Worm (Caenorhabditis elegans) whole organism, L1 larva: ENCODE data around the gene ZC443.3.

ENCODE experiments used
- C04F5.9 ChIP-seq: sonication (generic microtip); optimal IDR thresholded peaks from 2 replicates; lab custom pipeline; 2016; ENCODE audit warnings: missing genetic modification characterization, missing compliant biosample characterization
- C34B4.2 ChIP-seq: sonication (generic microtip); optimal IDR thresholded peaks from 2 replicates; lab custom pipeline; 2017; ENCODE audit warnings: mild to moderate bottlenecking, missing genetic modification characterization, missing compliant biosample characterization
- F16B12.6 ChIP-seq: fragments of 150-350 bp; optimal IDR thresholded peaks from 2 replicates; lab custom pipeline; 2014; ENCODE audit warnings: missing biosample characterization, missing genetic modification characterization
- aha-1 ChIP-seq: fragments of 150-350 bp; optimal IDR thresholded peaks from 2 replicates; lab custom pipeline; 2014; ENCODE audit warnings: missing biosample characterization, missing genetic modification characterization
- ama-1 ChIP-seq: fragments of 150-350 bp; optimal IDR thresholded peaks from 2 replicates; lab custom pipeline; 2014
- blmp-1 ChIP-seq: fragments of 150-350 bp; optimal IDR thresholded peaks from 2 replicates; lab custom pipeline; 2014; ENCODE audit warnings: missing biosample characterization, missing genetic modification characterization
- ceh-82 ChIP-seq, 3 experiments: fragments of 150-350 bp in 1 of 3; sonication (generic microtip) in 2 of 3; optimal IDR thresholded peaks; 2 replicates each; lab custom pipeline; 2014 to 2017; ENCODE audit warnings: missing biosample characterization in 3 of 3, missing genetic modification characterization in 3 of 3
- ceh-90 ChIP-seq: sonication (generic microtip); optimal IDR thresholded peaks from 2 replicates; lab custom pipeline; 2016; ENCODE audit warnings: missing genetic modification characterization, missing compliant biosample characterization
- dpl-1 ChIP-seq, 3 experiments: fragments of 150-350 bp in 2 of 3; sonication (generic microtip) in 1 of 3; optimal IDR thresholded peaks; 2 replicates each; lab custom pipeline; 2014 to 2017; ENCODE audit warnings: missing biosample characterization in 3 of 3, missing genetic modification characterization in 3 of 3, missing genetic modification reagents in 3 of 3
- dsc-1 ChIP-seq: sonication (generic microtip); optimal IDR thresholded peaks from 2 replicates; lab custom pipeline; 2016; ENCODE audit warnings: mild to moderate bottlenecking, missing genetic modification characterization, missing compliant biosample characterization
- efl-1 ChIP-seq, 4 experiments: fragments of 150-350 bp; optimal IDR thresholded peaks in 3 of 4; peaks in 1 of 4; 1 replicate in 1 of 4; 2 replicates in 3 of 4; lab custom pipeline; 2014; ENCODE audit warnings: missing biosample characterization in 2 of 4, missing genetic modification characterization in 2 of 4, missing genetic modification reagents in 2 of 4
- efl-3 ChIP-seq: fragments of 200-800 bp; sonication (Bioruptor generic); optimal IDR thresholded peaks from 2 replicates; lab custom pipeline; 2018; ENCODE audit warnings: mild to moderate bottlenecking, missing genetic modification characterization, missing compliant biosample characterization
- egl-27 ChIP-seq, 2 experiments: fragments of 150-350 bp in 1 of 2; sonication (generic microtip); optimal IDR thresholded peaks; 3 replicates each; lab custom pipeline; 2017 to 2018; ENCODE audit warnings: missing biosample characterization in 2 of 2, missing genetic modification characterization in 2 of 2, missing genetic modification reagents in 2 of 2
- elt-2 ChIP-seq: sonication (generic microtip); optimal IDR thresholded peaks from 2 replicates; lab custom pipeline; 2016; ENCODE audit warnings: missing genetic modification characterization, mild to moderate bottlenecking, inconsistent platforms, missing compliant biosample characterization, missing genetic modification reagents
- elt-3 ChIP-seq, 6 experiments: fragments of 150-350 bp in 1 of 6; sonication (generic microtip); optimal IDR thresholded peaks; 2 replicates each; lab custom pipeline; 2017 to 2018; ENCODE audit warnings: missing biosample characterization in 6 of 6, missing genetic modification characterization in 6 of 6, inconsistent platforms in 1 of 6
- ets-5 ChIP-seq: fragments of 200-800 bp; sonication (Bioruptor generic); IDR thresholded peaks from 2 replicates; pipeline ENCODE4 v1.3.6; 2022; ENCODE audit warnings: missing genetic modification characterization, missing compliant biosample characterization
- fkh-10 ChIP-seq: sonication (generic microtip); optimal IDR thresholded peaks from 2 replicates; lab custom pipeline; 2017; ENCODE audit warnings: missing biosample characterization, missing genetic modification reagents, missing genetic modification characterization
- fos-1 ChIP-seq: fragments of 150-350 bp; optimal IDR thresholded peaks from 2 replicates; lab custom pipeline; 2014; ENCODE audit warnings: missing biosample characterization, missing genetic modification characterization
- grh-1 ChIP-seq: fragments of 200-800 bp; sonication (Bioruptor generic); IDR thresholded peaks from 2 replicates; pipeline ENCODE4 v1.3.6; 2022; ENCODE audit warnings: missing genetic modification reagents, missing genetic modification characterization, missing compliant biosample characterization
- hlh-17 ChIP-seq: fragments of 200-800 bp; sonication (Bioruptor generic); optimal IDR thresholded peaks from 2 replicates; lab custom pipeline; 2018; ENCODE audit warnings: missing genetic modification characterization, mild to moderate bottlenecking, missing compliant biosample characterization, moderate library complexity, borderline replicate concordance
- irx-1 ChIP-seq: sonication (generic microtip); optimal IDR thresholded peaks from 2 replicates; lab custom pipeline; 2016; ENCODE audit warnings: missing genetic modification characterization, missing compliant biosample characterization
- lin-35 ChIP-seq, 2 experiments: fragments of 150-350 bp; optimal IDR thresholded peaks; 2 replicates each; lab custom pipeline; 2014; ENCODE audit warnings: missing biosample characterization in 2 of 2, missing genetic modification characterization in 2 of 2, missing genetic modification reagents in 2 of 2
- lin-39 ChIP-seq: fragments of 150-350 bp; optimal IDR thresholded peaks from 2 replicates; lab custom pipeline; 2014; ENCODE audit warnings: missing biosample characterization, missing genetic modification reagents, missing genetic modification characterization
- mep-1 ChIP-seq: fragments of 150-350 bp; optimal IDR thresholded peaks from 2 replicates; lab custom pipeline; 2014; ENCODE audit warnings: missing biosample characterization, missing genetic modification characterization
- nhr-12 ChIP-seq: sonication (generic microtip); optimal IDR thresholded peaks from 2 replicates; lab custom pipeline; 2017; ENCODE audit warnings: missing biosample characterization, missing genetic modification characterization
- nhr-19 ChIP-seq: fragments of 200-800 bp; sonication (Bioruptor generic); conservative IDR thresholded peaks from 2 replicates; pipeline ENCODE4 v1.3.6; 2022; ENCODE audit warnings: missing genetic modification characterization, missing compliant biosample characterization
- nhr-20 ChIP-seq: sonication (generic microtip); optimal IDR thresholded peaks from 2 replicates; lab custom pipeline; 2016; ENCODE audit warnings: mild to moderate bottlenecking, missing genetic modification characterization, missing compliant biosample characterization
- nhr-28 ChIP-seq: fragments of 150-350 bp; optimal IDR thresholded peaks from 2 replicates; lab custom pipeline; 2014; ENCODE audit warnings: missing biosample characterization, missing genetic modification characterization
- nhr-47 ChIP-seq: sonication (generic microtip); optimal IDR thresholded peaks from 2 replicates; lab custom pipeline; 2016; ENCODE audit warnings: mild to moderate bottlenecking, missing genetic modification characterization, moderate library complexity, missing compliant biosample characterization
- nhr-76 ChIP-seq: sonication (generic microtip); optimal IDR thresholded peaks from 2 replicates; lab custom pipeline; 2017; ENCODE audit warnings: missing biosample characterization, missing genetic modification characterization
- nhr-84 ChIP-seq: sonication (generic microtip); optimal IDR thresholded peaks from 2 replicates; lab custom pipeline; 2017; ENCODE audit warnings: missing biosample characterization, missing genetic modification characterization
- nhr-85 ChIP-seq: sonication (generic microtip); peaks from one replicate; lab custom pipeline; 2016; ENCODE audit warnings: missing genetic modification characterization, inconsistent platforms, missing compliant biosample characterization
- pax-3 ChIP-seq: fragments of 200-800 bp; sonication (Bioruptor generic); optimal IDR thresholded peaks from 2 replicates; lab custom pipeline; 2018; ENCODE audit warnings: mild to moderate bottlenecking, missing genetic modification characterization, moderate library complexity, missing compliant biosample characterization
- rnt-1 ChIP-seq: sonication (generic microtip); optimal IDR thresholded peaks from 2 replicates; lab custom pipeline; 2016; ENCODE audit warnings: mild to moderate bottlenecking, missing genetic modification characterization, moderate library complexity, missing compliant biosample characterization
- skn-1 ChIP-seq: fragments of 150-350 bp; optimal IDR thresholded peaks from 2 replicates; lab custom pipeline; 2014; ENCODE audit warnings: missing biosample characterization, missing genetic modification characterization
- snu-23 ChIP-seq: sonication (generic microtip); optimal IDR thresholded peaks from 2 replicates; lab custom pipeline; 2016; ENCODE audit warnings: missing genetic modification characterization, missing compliant biosample characterization
- sox-4 ChIP-seq: sonication (generic microtip); optimal IDR thresholded peaks from 2 replicates; lab custom pipeline; 2016; ENCODE audit warnings: missing genetic modification characterization, missing compliant biosample characterization
- sup-37 ChIP-seq: fragments of 200-800 bp; sonication (Bioruptor generic); optimal IDR thresholded peaks from 2 replicates; lab custom pipeline; 2018; ENCODE audit warnings: mild to moderate bottlenecking, missing genetic modification characterization, missing compliant biosample characterization
- swsn-7 ChIP-seq: sonication (generic microtip); optimal IDR thresholded peaks from 2 replicates; lab custom pipeline; 2016; ENCODE audit warnings: missing genetic modification characterization, missing compliant biosample characterization
- tlp-1 ChIP-seq: fragments of 150-350 bp; optimal IDR thresholded peaks from 2 replicates; lab custom pipeline; 2014; ENCODE audit warnings: missing biosample characterization, missing genetic modification characterization
- unc-130 ChIP-seq: fragments of 150-350 bp; optimal IDR thresholded peaks from 2 replicates; lab custom pipeline; 2017; ENCODE audit warnings: missing biosample characterization, missing genetic modification characterization, inconsistent platforms
- unc-30 ChIP-seq: sonication (generic microtip); optimal IDR thresholded peaks from 2 replicates; lab custom pipeline; 2017; ENCODE audit warnings: missing biosample characterization, missing genetic modification characterization
- unc-62 ChIP-seq: fragments of 150-350 bp; optimal IDR thresholded peaks from 2 replicates; lab custom pipeline; 2014; ENCODE audit warnings: missing biosample characterization, missing genetic modification reagents, missing genetic modification characterization
- unc-86 ChIP-seq: sonication (generic microtip); optimal IDR thresholded peaks from 2 replicates; lab custom pipeline; 2016; ENCODE audit warnings: missing genetic modification characterization, missing compliant biosample characterization
- xbp-1 ChIP-seq: sonication (generic microtip); optimal IDR thresholded peaks from 2 replicates; lab custom pipeline; 2016; ENCODE audit warnings: missing genetic modification characterization, missing compliant biosample characterization
- zip-4 ChIP-seq: fragments of 200-800 bp; sonication (Bioruptor generic); optimal IDR thresholded peaks from 2 replicates; lab custom pipeline; 2018; ENCODE audit warnings: mild to moderate bottlenecking, missing genetic modification characterization, moderate library complexity, missing compliant biosample characterization

Gene ZC443.3

DNA sequence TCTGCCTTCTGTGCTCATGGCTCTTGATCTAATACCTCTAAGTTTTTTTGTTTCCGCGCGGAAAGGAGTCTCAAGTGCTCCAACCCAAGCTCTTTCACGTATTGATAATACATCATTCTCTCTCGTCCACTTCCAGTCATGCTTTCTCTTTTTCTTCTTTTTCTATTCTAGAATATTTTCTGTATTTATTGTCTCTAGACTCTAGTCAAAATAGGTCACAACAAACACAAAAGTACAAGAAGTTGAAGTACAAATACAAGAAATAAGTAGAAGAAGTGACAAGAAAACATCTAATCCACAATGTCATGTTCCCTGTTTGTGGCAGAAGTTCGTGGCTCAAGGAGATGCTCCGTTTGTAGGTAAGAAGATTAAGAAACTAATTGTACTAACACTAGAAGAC lies 40.7 kb downstream of the ZC443.3 start, which contains the start of gene ZC455.1:
Gene ZC455.1 (plus strand): TSS at position 301 of the 400 bp plus-strand sequence.
- TF ChIP-seq pax-3 (tag; lab: Kevin White, UChicago): no peak
- TF ChIP-seq egl-27 (tag; optimal IDR thresholded peaks at IDR 0.05; lab: Kevin White, UChicago): no peak
- no peak for TF ChIP-seq sox-4 (tag; lab: Kevin White, UChicago)
- TF ChIP-seq dpl-1 (GFP tag; optimal IDR thresholded peaks at IDR 0.05; lab: Kevin White, UChicago): no peak
- TF ChIP-seq aha-1: no peak
- no peak for TF ChIP-seq lin-39 (tag; lab: Kevin White, UChicago)
- TF ChIP-seq ets-5 (GFP tag; lab: Robert Waterston, UW): no peak
- TF ChIP-seq nhr-84 (tag; lab: Kevin White, UChicago): no peak
- TF ChIP-seq zip-4 (GFP tag; lab: Kevin White, UChicago): no peak
- no peak for TF ChIP-seq efl-3 (GFP tag; lab: Kevin White, UChicago)
- no peak for TF ChIP-seq tlp-1
- no peak for TF ChIP-seq ceh-82 (tag; optimal IDR thresholded peaks at IDR 0.05; lab: Kevin White, UChicago)
- no peak for TF ChIP-seq nhr-19 (GFP tag; lab: Robert Waterston, UW)
- no peak for TF ChIP-seq nhr-12 (tag; lab: Kevin White, UChicago)
- no peak for TF ChIP-seq lin-35 (GFP tag; optimal IDR thresholded peaks at IDR 0.05; lab: Kevin White, UChicago)
- TF ChIP-seq, all 84 proteins: peak for 0

DNA sequence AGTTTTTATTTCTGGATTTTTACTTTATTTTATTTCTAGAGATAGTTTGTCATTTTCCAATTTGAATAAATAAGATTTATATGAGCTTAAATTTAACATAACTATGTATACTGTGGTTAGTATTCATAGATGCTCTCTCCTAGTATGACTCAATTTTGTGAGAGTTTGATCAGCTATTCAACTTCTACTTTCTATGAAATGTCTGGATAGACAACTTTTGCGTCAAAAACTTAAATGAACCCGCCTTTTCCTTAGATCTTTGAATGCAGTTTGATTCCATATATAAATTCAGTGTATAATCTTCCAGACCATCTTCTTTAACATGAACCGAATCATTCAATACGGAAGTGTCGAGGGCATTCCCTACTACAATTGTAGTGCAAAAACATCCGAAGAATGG lies 45.0 kb downstream of the ZC443.3 start, which contains the start of gene srt-43:
Gene srt-43 (plus strand): TSS at position 301 of the 400 bp plus-strand sequence.
- TF ChIP-seq grh-1 (GFP tag; lab: Robert Waterston, UW) (no peak), hlh-17 (GFP tag; lab: Kevin White, UChicago) (no peak), nhr-76 (tag; lab: Kevin White, UChicago) (no peak), fos-1 (tag; lab: Kevin White, UChicago) (no peak), sox-4 (tag; lab: Kevin White, UChicago) (no peak), tlp-1 (no peak), rnt-1 (tag; lab: Kevin White, UChicago) (no peak), C34B4.2 (tag; lab: Kevin White, UChicago) (no peak), ama-1 (lab: Kevin White, UChicago) (no peak), unc-86 (tag; lab: Kevin White, UChicago) (no peak)

DNA sequence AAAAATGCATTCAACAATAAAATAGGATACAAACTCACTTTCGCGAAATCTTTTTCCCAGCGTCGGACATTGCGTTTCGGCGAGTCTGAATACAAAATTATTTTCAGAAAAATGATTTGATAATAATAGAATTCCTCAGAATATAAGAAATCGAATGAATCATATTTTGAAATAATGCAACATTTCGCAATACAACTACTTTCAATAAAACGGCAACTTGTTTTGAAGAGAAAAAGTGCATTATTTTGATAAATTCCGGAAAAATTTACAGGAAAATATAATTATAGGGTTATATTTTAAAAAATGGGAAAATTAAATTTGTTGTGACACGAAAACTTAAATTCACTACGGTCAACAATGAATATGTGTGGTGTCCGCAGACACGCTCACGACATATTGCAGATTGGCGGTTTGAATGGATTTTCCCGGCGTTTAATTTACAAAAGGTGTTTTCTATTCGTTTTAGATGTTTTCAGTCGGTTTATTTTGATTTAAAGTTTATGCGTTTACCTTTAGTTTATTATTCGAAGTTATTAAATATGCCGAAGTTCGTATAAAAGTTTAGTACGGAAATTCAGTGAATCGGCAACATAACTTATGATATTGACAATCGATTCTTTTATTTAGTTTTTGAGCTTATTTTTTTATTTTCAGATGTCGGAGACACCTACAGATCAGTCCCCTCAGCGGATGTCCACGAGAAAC lies 50.5 kb downstream of the ZC443.3 start, which contains the start of the genes abcf-1 and scc-3:
Gene abcf-1 (minus strand): TSS at position 85 of the 705 bp plus-strand sequence.
Gene scc-3 (plus strand): TSS at position 655 of the 705 bp plus-strand sequence.
- TF ChIP-seq xbp-1 (tag; lab: Kevin White, UChicago): peak; percentile 40
- TF ChIP-seq unc-30 (tag; lab: Kevin White, UChicago): no peak
- peak; percentile 21 for TF ChIP-seq nhr-47
- peak; percentile 38 for TF ChIP-seq nhr-20 (tag; lab: Kevin White, UChicago)
- TF ChIP-seq pax-3 (tag; lab: Kevin White, UChicago): no peak
- peak; percentile 25 for TF ChIP-seq rnt-1 (tag; lab: Kevin White, UChicago)
- TF ChIP-seq dpl-1 (GFP tag; optimal IDR thresholded peaks at IDR 0.05; lab: Kevin White, UChicago): peak; percentile 47 to 74 (median 59)
- TF ChIP-seq swsn-7: peak; percentile 32
- TF ChIP-seq nhr-76 (tag; lab: Kevin White, UChicago): no peak
- TF ChIP-seq nhr-28: no peak
- peak; percentile 51 for TF ChIP-seq skn-1 (tag; lab: Kevin White, UChicago)
- TF ChIP-seq blmp-1: no peak
- TF ChIP-seq efl-1 (optimal IDR thresholded peaks at IDR 0.05; lab: Kevin White, UChicago): peak; percentile 25 to 62
- TF ChIP-seq efl-1 (GFP tag; optimal IDR thresholded peaks at IDR 0.05 in 1 of 2; lab: Kevin White, UChicago): peak; percentile 66 to 93
- peak; percentile 45 to 71 for TF ChIP-seq lin-35 (GFP tag; optimal IDR thresholded peaks at IDR 0.05; lab: Kevin White, UChicago)
- TF ChIP-seq elt-2 (tag; lab: Kevin White, UChicago): no peak
- TF ChIP-seq F16B12.6 (tag; lab: Kevin White, UChicago): peak; percentile 84
- TF ChIP-seq unc-62 (GFP tag; lab: Kevin White, UChicago): no peak
- no peak for TF ChIP-seq fos-1 (tag; lab: Kevin White, UChicago)
- peak; percentile 53 for TF ChIP-seq mep-1 (tag; lab: Kevin White, UChicago)
- peak in 1 of 6 experiments; percentile 37 for TF ChIP-seq elt-3 (tag; optimal IDR thresholded peaks at IDR 0.05; lab: Kevin White, UChicago)
- TF ChIP-seq sox-4 (tag; lab: Kevin White, UChicago): no peak
- TF ChIP-seq hlh-17 (GFP tag; lab: Kevin White, UChicago): no peak
- TF ChIP-seq snu-23 (GFP tag; lab: Kevin White, UChicago): no peak
- peak; percentile 6 for TF ChIP-seq unc-130 (tag; lab: Kevin White, UChicago)
- no peak for TF ChIP-seq sup-37 (GFP tag; lab: Kevin White, UChicago)
- TF ChIP-seq dsc-1 (tag; lab: Kevin White, UChicago): no peak
- TF ChIP-seq irx-1 (tag; lab: Kevin White, UChicago): no peak
- TF ChIP-seq C04F5.9: no peak
- no peak for TF ChIP-seq nhr-85 (tag; lab: Kevin White, UChicago)
- no peak for TF ChIP-seq fkh-10 (GFP tag; lab: Kevin White, UChicago)
- TF ChIP-seq ceh-90: no peak
